Worm (Caenorhabditis elegans): ENCODE measurements around the gene C24A8.5.

The C24A8.5 gene

ce11 chrX:4367414-4367813, 38.7 kb upstream of the C24A8.5 start, which contains the start of gene R160.10:
R160.10 (minus strand) TSS chrX:4367514.
- no peak for TF ChIP-seq pes-1 (GFP tag; IDR thresholded peaks at IDR 0.05)
- TF ChIP-seq sea-1 (GFP tag; conservative IDR thresholded peaks at IDR 0.05), result no peak
- no peak for TF ChIP-seq hmg-4 (GFP tag; optimal IDR thresholded peaks at IDR 0.05)
- TF ChIP-seq aly-1 (tag; optimal IDR thresholded peaks at IDR 0.05), result no peak
- no peak for TF ChIP-seq B0310.2 (tag; optimal IDR thresholded peaks at IDR 0.05)
- TF ChIP-seq flt-1 (GFP tag; IDR thresholded peaks at IDR 0.05), result no peak
- no peak for TF ChIP-seq ets-7 (tag; optimal IDR thresholded peaks at IDR 0.05)
- no peak for TF ChIP-seq tbx-37 (GFP tag; conservative IDR thresholded peaks at IDR 0.05)
- TF ChIP-seq hnd-1 (tag; optimal IDR thresholded peaks at IDR 0.05), result no peak

- no peak for TF ChIP-seq tbx-11 (GFP tag; IDR thresholded peaks at IDR 0.05)
- TF ChIP-seq ama-1 (optimal IDR thresholded peaks at IDR 0.05), result no peak
- no peak for TF ChIP-seq hnd-1 (tag; optimal IDR thresholded peaks at IDR 0.05)
- no peak for TF ChIP-seq aly-1 (tag; optimal IDR thresholded peaks at IDR 0.05)
- TF ChIP-seq pes-1 (GFP tag; IDR thresholded peaks at IDR 0.05), result no peak
- TF ChIP-seq ceh-36 (tag; optimal IDR thresholded peaks at IDR 0.05), result no peak
- TF ChIP-seq hmbx-1 (tag; optimal IDR thresholded peaks at IDR 0.05), result no peak
- TF ChIP-seq flt-1 (GFP tag; IDR thresholded peaks at IDR 0.05), result no peak
- no peak for TF ChIP-seq F13C5.2 (tag; optimal IDR thresholded peaks at IDR 0.05)
- no peak for TF ChIP-seq scrt-1 (GFP tag; IDR thresholded peaks at IDR 0.05)
- no peak for TF ChIP-seq ceh-13 (GFP tag; optimal IDR thresholded peaks at IDR 0.05)
- no peak for TF ChIP-seq ets-7 (tag; optimal IDR thresholded peaks at IDR 0.05)
- no peak for TF ChIP-seq tra-4 (tag; optimal IDR thresholded peaks at IDR 0.05)
- TF ChIP-seq sea-1 (GFP tag; conservative IDR thresholded peaks at IDR 0.05), result no peak
- no peak for TF ChIP-seq tbx-37 (GFP tag; conservative IDR thresholded peaks at IDR 0.05)
- no peak for TF ChIP-seq B0310.2 (tag; optimal IDR thresholded peaks at IDR 0.05)
- no peak for TF ChIP-seq hmg-4 (GFP tag; optimal IDR thresholded peaks at IDR 0.05)
Observed at ce11 chrX:4366231-4366630, 37.5 kb upstream of the C24A8.5 start, which contains the start of gene R160.3. R160.3 (minus strand) TSS chrX:4366331.

- TF ChIP-seq hmg-4 (GFP tag; optimal IDR thresholded peaks at IDR 0.05) (no peak), ceh-13 (GFP tag; optimal IDR thresholded peaks at IDR 0.05) (no peak), tbx-11 (GFP tag; IDR thresholded peaks at IDR 0.05) (no peak), sea-1 (GFP tag; conservative IDR thresholded peaks at IDR 0.05) (no peak)
Observed at ce11 chrX:4364877-4365276, 36.2 kb upstream of the C24A8.5 start, which contains the start of gene F14H12.8. F14H12.8 (minus strand) TSS chrX:4364977.

ce11 chrX:4363200-4363599, 34.5 kb upstream of the C24A8.5 start, which contains the start of gene F14H12.17:
F14H12.17 (minus strand) TSS chrX:4363300.
- TF ChIP-seq aly-1 (tag; optimal IDR thresholded peaks at IDR 0.05) (no peak), B0310.2 (tag; optimal IDR thresholded peaks at IDR 0.05) (no peak), ceh-13 (GFP tag; optimal IDR thresholded peaks at IDR 0.05) (no peak), ceh-36 (tag; optimal IDR thresholded peaks at IDR 0.05) (no peak), hmg-4 (GFP tag; optimal IDR thresholded peaks at IDR 0.05) (no peak), flt-1 (GFP tag; IDR thresholded peaks at IDR 0.05) (no peak), F13C5.2 (tag; optimal IDR thresholded peaks at IDR 0.05) (no peak), hnd-1 (tag; optimal IDR thresholded peaks at IDR 0.05) (no peak), pes-1 (GFP tag; IDR thresholded peaks at IDR 0.05) (no peak), tbx-11 (GFP tag; IDR thresholded peaks at IDR 0.05) (no peak), ama-1 (optimal IDR thresholded peaks at IDR 0.05) (no peak)

ce11 chrX:4362522-4362921, 33.8 kb upstream of the C24A8.5 start, which contains the start of gene F14H12.7:
F14H12.7 (minus strand) TSS chrX:4362622.
- TF ChIP-seq ceh-13 (GFP tag; optimal IDR thresholded peaks at IDR 0.05) (no peak), ceh-36 (tag; optimal IDR thresholded peaks at IDR 0.05) (no peak), tbx-37 (GFP tag; conservative IDR thresholded peaks at IDR 0.05) (no peak), B0310.2 (tag; optimal IDR thresholded peaks at IDR 0.05) (no peak), ama-1 (optimal IDR thresholded peaks at IDR 0.05) (no peak), hmg-4 (GFP tag; optimal IDR thresholded peaks at IDR 0.05) (no peak)

- TF ChIP-seq pes-1 (GFP tag; IDR thresholded peaks at IDR 0.05) (no peak), ceh-13 (GFP tag; optimal IDR thresholded peaks at IDR 0.05) (no peak), F13C5.2 (tag; optimal IDR thresholded peaks at IDR 0.05) (no peak), ama-1 (optimal IDR thresholded peaks at IDR 0.05) (no peak), hmbx-1 (tag; optimal IDR thresholded peaks at IDR 0.05) (no peak), ets-7 (tag; optimal IDR thresholded peaks at IDR 0.05) (no peak), scrt-1 (GFP tag; IDR thresholded peaks at IDR 0.05) (no peak), tbx-11 (GFP tag; IDR thresholded peaks at IDR 0.05) (no peak), hmg-4 (GFP tag; optimal IDR thresholded peaks at IDR 0.05) (no peak), aly-1 (tag; optimal IDR thresholded peaks at IDR 0.05) (no peak), tra-4 (tag; optimal IDR thresholded peaks at IDR 0.05) (no peak), tbx-37 (GFP tag; conservative IDR thresholded peaks at IDR 0.05) (no peak), ceh-36 (tag; optimal IDR thresholded peaks at IDR 0.05) (no peak), flt-1 (GFP tag; IDR thresholded peaks at IDR 0.05) (no peak), B0310.2 (tag; optimal IDR thresholded peaks at IDR 0.05) (no peak), sea-1 (GFP tag; conservative IDR thresholded peaks at IDR 0.05) (no peak), hnd-1 (tag; optimal IDR thresholded peaks at IDR 0.05) (no peak)
Observed at ce11 chrX:4359030-4359429, 30.3 kb upstream of the C24A8.5 start.

ce11 chrX:4357467-4357866, 28.8 kb upstream of the C24A8.5 start, which contains the start of gene F14H12.6:
F14H12.6 (minus strand) TSS chrX:4357567.
- no peak for TF ChIP-seq tra-4 (tag; optimal IDR thresholded peaks at IDR 0.05)
- no peak for TF ChIP-seq hmbx-1 (tag; optimal IDR thresholded peaks at IDR 0.05)
- TF ChIP-seq flt-1 (GFP tag; IDR thresholded peaks at IDR 0.05), result no peak
- TF ChIP-seq F13C5.2 (tag; optimal IDR thresholded peaks at IDR 0.05), result no peak
- no peak for TF ChIP-seq ets-7 (tag; optimal IDR thresholded peaks at IDR 0.05)
- no peak for TF ChIP-seq B0310.2 (tag; optimal IDR thresholded peaks at IDR 0.05)
- no peak for TF ChIP-seq aly-1 (tag; optimal IDR thresholded peaks at IDR 0.05)
- no peak for TF ChIP-seq tbx-37 (GFP tag; conservative IDR thresholded peaks at IDR 0.05)
- TF ChIP-seq hmg-4 (GFP tag; optimal IDR thresholded peaks at IDR 0.05), result no peak
- no peak for TF ChIP-seq scrt-1 (GFP tag; IDR thresholded peaks at IDR 0.05)
- no peak for TF ChIP-seq ama-1 (optimal IDR thresholded peaks at IDR 0.05)

- TF ChIP-seq ceh-36 (tag; optimal IDR thresholded peaks at IDR 0.05), result no peak
Observed at ce11 chrX:4353318-4353717, 24.6 kb upstream of the C24A8.5 start, which contains the start of gene col-165. col-165 (plus strand) TSS chrX:4353618.

Data from whole organism, early embryonic.